Fruit fly (Drosophila melanogaster): Measurements from ENCODE around the gene Klp68D.

dm6 chr3L:11772057-11772456, 23.4 kb upstream of the Klp68D start, which contains the start of gene Muc68D:
- no peak for TF ChIP-seq usp (GFP tag; optimal IDR thresholded peaks at IDR 0.05)
- no peak for TF ChIP-seq EcR (GFP tag; optimal IDR thresholded peaks at IDR 0.05)
- TF ChIP-seq Dll (optimal IDR thresholded peaks at IDR 0.05): no peak
- no peak for TF ChIP-seq psq (optimal IDR thresholded peaks at IDR 0.05)
- no peak for TF ChIP-seq CG8478 (optimal IDR thresholded peaks at IDR 0.05)

Data from whole organism.